Worm (Caenorhabditis elegans) whole organism, L3 larva: ENCODE results near the gene F07C6.6.

ENCODE experiments used
- eor-1 ChIP-seq, 2 experiments: fragments of 150-350 bp; optimal IDR thresholded peaks; 2 replicates each; lab custom pipeline; 2014 to 2018; ENCODE audit warnings: missing biosample characterization in 2 of 2, missing genetic modification characterization in 2 of 2
- mml-1 ChIP-seq: fragments of 150-350 bp; sonication (generic microtip); optimal IDR thresholded peaks from 3 replicates; lab custom pipeline; 2014; ENCODE audit warnings: missing biosample characterization, missing genetic modification characterization
- nhr-11 ChIP-seq: fragments of 150-350 bp; optimal IDR thresholded peaks from 2 replicates; lab custom pipeline; 2014; ENCODE audit warnings: missing biosample characterization, missing genetic modification characterization
- nhr-28 ChIP-seq: fragments of 150-350 bp; optimal IDR thresholded peaks from 2 replicates; lab custom pipeline; 2014; ENCODE audit warnings: missing biosample characterization, missing genetic modification characterization
- nhr-67 ChIP-seq: fragments of 150-350 bp; optimal IDR thresholded peaks from 2 replicates; lab custom pipeline; 2014; ENCODE audit warnings: missing biosample characterization, missing genetic modification characterization
- unc-62 ChIP-seq: fragments of 150-350 bp; sonication (generic microtip); optimal IDR thresholded peaks from 4 replicates; lab custom pipeline; 2014; ENCODE audit warnings: missing biosample characterization, missing genetic modification reagents, missing genetic modification characterization
- zag-1 ChIP-seq: fragments of 150-350 bp; optimal IDR thresholded peaks from 2 replicates; lab custom pipeline; 2014; ENCODE audit warnings: missing biosample characterization, missing genetic modification characterization
- ztf-11 ChIP-seq: fragments of 150-350 bp; optimal IDR thresholded peaks from 2 replicates; lab custom pipeline; 2014; ENCODE audit warnings: missing biosample characterization, missing genetic modification characterization

- no peak for TF ChIP-seq nhr-11
- no peak for TF ChIP-seq nhr-28 (tag; lab: Kevin White, UChicago)
- no peak for TF ChIP-seq nhr-67 (tag; lab: Kevin White, UChicago)
- TF ChIP-seq unc-62 (GFP tag; lab: Kevin White, UChicago): no peak
- TF ChIP-seq zag-1 (tag; lab: Kevin White, UChicago): no peak
- TF ChIP-seq mml-1 (tag; lab: Kevin White, UChicago): no peak
- no peak for TF ChIP-seq eor-1 (tag; optimal IDR thresholded peaks at IDR 0.05; lab: Kevin White, UChicago)
- TF ChIP-seq ztf-11 (tag; lab: Kevin White, UChicago): no peak
Observed at ce11 chrIV:12840873-12841272, 48.3 kb downstream of the F07C6.6 start.
